Fruit fly (Drosophila melanogaster) whole organism, embryonic: ENCODE data around the gene CheB38c.
A peak's percentile ranks its signal among the peaks of the same experiment; 100 is the strongest.

ENCODE experiments used
- Abd-B ChIP-seq: fragments of 200-800 bp; sonication (Bioruptor generic); optimal IDR thresholded peaks from 2 replicates; lab custom pipeline; 2018; ENCODE audit warnings: missing biosample characterization, mild to moderate bottlenecking, missing genetic modification characterization, moderate library complexity
- Atf6 ChIP-seq: fragments of 200-800 bp; sonication (Bioruptor generic); IDR thresholded peaks from 2 replicates; pipeline ENCODE4 v1.3.6; 2022; ENCODE audit warnings: missing biosample characterization, missing genetic modification characterization
- CG10959 ChIP-seq: fragments of 200-800 bp; sonication (Bioruptor generic); IDR thresholded peaks from 2 replicates; pipeline ENCODE4 v1.3.6; 2022; ENCODE audit warnings: missing biosample characterization, missing genetic modification characterization
- CG12659 ChIP-seq: fragments of 200-800 bp; sonication (Bioruptor generic); optimal IDR thresholded peaks from 3 replicates; lab custom pipeline; 2017; ENCODE audit warnings: mild to moderate bottlenecking, missing biosample characterization, missing genetic modification reagents, missing genetic modification characterization
- CG43689 ChIP-seq: fragments of 200-800 bp; sonication (Bioruptor generic); IDR thresholded peaks from 2 replicates; pipeline ENCODE4 v1.3.6; 2022; ENCODE audit warnings: missing biosample characterization, missing genetic modification characterization
- CG6272 ChIP-seq: fragments of 200-800 bp; sonication (Bioruptor generic); IDR thresholded peaks from 2 replicates; pipeline ENCODE4 v1.3.6; 2022; ENCODE audit warnings: missing biosample characterization, missing genetic modification characterization
- CrebB ChIP-seq: fragments of 200-800 bp; sonication (Bioruptor generic); optimal IDR thresholded peaks from 3 replicates; lab custom pipeline; 2018; ENCODE audit warnings: missing biosample characterization, mild to moderate bottlenecking, missing genetic modification characterization
- az2 ChIP-seq: fragments of 200-800 bp; sonication (Bioruptor generic); optimal IDR thresholded peaks from 3 replicates; lab custom pipeline; 2016; ENCODE audit warnings: missing biosample characterization, missing genetic modification characterization
- cato ChIP-seq: fragments of 200-800 bp; sonication (Bioruptor generic); optimal IDR thresholded peaks from 2 replicates; lab custom pipeline; 2016; ENCODE audit warnings: missing biosample characterization, missing genetic modification characterization, borderline replicate concordance
- caup ChIP-seq: fragments of 200-800 bp; sonication (Bioruptor generic); optimal IDR thresholded peaks from 3 replicates; lab custom pipeline; 2017; ENCODE audit warnings: missing biosample characterization, mild to moderate bottlenecking, missing genetic modification characterization, moderate library complexity; ENCODE audit not compliant: severe bottlenecking
- ftz-f1 ChIP-seq: fragments of 200-800 bp; sonication (Bioruptor generic); optimal IDR thresholded peaks from 2 replicates; lab custom pipeline; 2016; ENCODE audit warnings: missing biosample characterization, missing genetic modification characterization
- tna ChIP-seq: fragments of 200-800 bp; sonication (Bioruptor generic); IDR thresholded peaks from 2 replicates; pipeline ENCODE4 v1.3.6; 2022; ENCODE audit warnings: missing biosample characterization, missing genetic modification characterization; ENCODE audit not compliant: partially characterized antibody
- toy ChIP-seq: fragments of 200-800 bp; sonication (Bioruptor generic); IDR thresholded peaks from 2 replicates; pipeline ENCODE4 v1.3.6; 2022; ENCODE audit warnings: missing biosample characterization, missing genetic modification characterization

dm6 chr2L:20770242-20770769 is 50.4 kb downstream of the CheB38c start, which contains the start of gene cad:
- TF ChIP-seq cato (GFP tag; lab: Kevin White, UChicago) (no peak), CrebB (tag; lab: Kevin White, UChicago) (peak; percentile 43), CG6272 (GFP tag; lab: Robert Waterston, UW) (no peak), caup (peak; percentile 40), az2 (GFP tag; lab: Kevin White, UChicago) (no peak), tna (0 out of 2 replicates have a peak, but pooled peaks have one; percentile 27), CG43689 (no peak), ftz-f1 (GFP tag; lab: Kevin White, UChicago) (peak; percentile 31), toy (no peak), Atf6 (peak; percentile 51; the same call in 1 of the 2 replicates), CG10959 (no peak), CG12659 (GFP tag; lab: Kevin White, UChicago) (peak; percentile 7), Abd-B (GFP tag; lab: Kevin White, UChicago) (no peak)
